Worm (Caenorhabditis elegans) whole organism, L3 larva: ENCODE measurements around the gene oac-12.
"Not testable (repeated sequence)": the region's sequence is repeated elsewhere in the genome, so short reads cannot be mapped to it uniquely, and the experiment has no call there.

ENCODE experiments used
- R02D3.7 ChIP-seq: fragments of 150-350 bp; optimal IDR thresholded peaks from 2 replicates; lab custom pipeline; 2014; ENCODE audit warnings: missing biosample characterization, missing genetic modification characterization
- elt-3 ChIP-seq, 3 experiments: fragments of 150-350 bp in 1 of 3; sonication (generic microtip) in 2 of 3; optimal IDR thresholded peaks; 2 replicates in 2 of 3; 4 replicates in 1 of 3; lab custom pipeline; 2014 to 2017; ENCODE audit warnings: missing biosample characterization in 3 of 3, missing genetic modification characterization in 3 of 3
- fkh-10 ChIP-seq: sonication (generic microtip); optimal IDR thresholded peaks from 2 replicates; lab custom pipeline; 2017; ENCODE audit warnings: missing biosample characterization, missing genetic modification reagents, missing genetic modification characterization
- fkh-2 ChIP-seq: fragments of 150-350 bp; optimal IDR thresholded peaks from 2 replicates; lab custom pipeline; 2014; ENCODE audit warnings: missing biosample characterization, missing genetic modification reagents, missing genetic modification characterization
- fos-1 ChIP-seq: fragments of 150-350 bp; optimal IDR thresholded peaks from 2 replicates; lab custom pipeline; 2014; ENCODE audit warnings: missing biosample characterization, missing genetic modification characterization
- mdl-1 ChIP-seq: fragments of 150-350 bp; optimal IDR thresholded peaks from 2 replicates; lab custom pipeline; 2014; ENCODE audit warnings: missing biosample characterization, missing genetic modification characterization
- nhr-237 ChIP-seq: fragments of 150-350 bp; optimal IDR thresholded peaks from 2 replicates; lab custom pipeline; 2014; ENCODE audit warnings: missing biosample characterization, missing genetic modification characterization
- nhr-76 ChIP-seq: fragments of 150-350 bp; sonication (generic microtip); optimal IDR thresholded peaks from 5 replicates; lab custom pipeline; 2014; ENCODE audit warnings: missing biosample characterization, missing genetic modification characterization
- snpc-4 ChIP-seq: fragments of 150-350 bp; optimal IDR thresholded peaks from 2 replicates; lab custom pipeline; 2014; ENCODE audit warnings: missing biosample characterization, missing genetic modification characterization
- ztf-11 ChIP-seq: fragments of 150-350 bp; optimal IDR thresholded peaks from 2 replicates; lab custom pipeline; 2014; ENCODE audit warnings: missing biosample characterization, missing genetic modification characterization
- ztf-4 ChIP-seq: fragments of 150-350 bp; optimal IDR thresholded peaks from 2 replicates; lab custom pipeline; 2014; ENCODE audit warnings: missing biosample characterization, missing genetic modification characterization

ce11 chrV:4293425-4293824 lies 38.9 kb downstream of the oac-12 start, which contains the start of gene srh-194:
- TF ChIP-seq nhr-237 (tag; lab: Kevin White, UChicago); ztf-11; R02D3.7 (tag; lab: Kevin White, UChicago); fkh-2 (tag; lab: Kevin White, UChicago); mdl-1; fos-1 (tag; lab: Kevin White, UChicago); fkh-10 (GFP tag; lab: Kevin White, UChicago); snpc-4; nhr-76 (tag; lab: Kevin White, UChicago); ztf-4 (tag; lab: Kevin White, UChicago); elt-3 (tag; optimal IDR thresholded peaks at IDR 0.05; lab: Kevin White, UChicago): not testable (repeated sequence)
